Fruit fly (Drosophila melanogaster) whole organism, embryonic: ENCODE data around the gene MRG15.

ENCODE experiments used
- Aef1 ChIP-seq: fragments of 200-800 bp; sonication (Bioruptor generic); IDR thresholded peaks from 3 replicates; pipeline ENCODE4 v1.3.6; 2022; ENCODE audit warnings: missing biosample characterization, missing genetic modification characterization
- Atf6 ChIP-seq: fragments of 200-800 bp; sonication (Bioruptor generic); IDR thresholded peaks from 2 replicates; pipeline ENCODE4 v1.3.6; 2022; ENCODE audit warnings: missing biosample characterization, missing genetic modification characterization
- C15 ChIP-seq: fragments of 200-800 bp; sonication (Bioruptor generic); IDR thresholded peaks from 3 replicates; pipeline ENCODE4 v1.3.6; 2022; ENCODE audit warnings: missing biosample characterization, missing genetic modification characterization
- CG12071 ChIP-seq: fragments of 200-800 bp; sonication (Bioruptor generic); optimal IDR thresholded peaks from 3 replicates; lab custom pipeline; 2018; ENCODE audit warnings: missing biosample characterization, mild to moderate bottlenecking, missing genetic modification characterization
- CG12155 ChIP-seq: fragments of 200-800 bp; sonication (Bioruptor generic); optimal IDR thresholded peaks from 3 replicates; lab custom pipeline; 2016; ENCODE audit warnings: missing biosample characterization, missing genetic modification characterization
- CG12942 ChIP-seq: fragments of 200-800 bp; sonication (Bioruptor generic); optimal IDR thresholded peaks from 3 replicates; lab custom pipeline; 2016; ENCODE audit warnings: missing biosample characterization, missing genetic modification characterization
- CG14710 ChIP-seq: fragments of 200-800 bp; sonication (Bioruptor generic); optimal IDR thresholded peaks from 3 replicates; lab custom pipeline; 2019; ENCODE audit warnings: missing biosample characterization, mild to moderate bottlenecking, missing genetic modification characterization, moderate library complexity
- CG17361 ChIP-seq: fragments of 200-800 bp; sonication (Bioruptor generic); IDR thresholded peaks from 3 replicates; pipeline ENCODE4 v1.3.6; 2022; ENCODE audit warnings: missing biosample characterization, missing genetic modification characterization
- CG32767 ChIP-seq: fragments of 200-800 bp; sonication (Bioruptor generic); IDR thresholded peaks from 2 replicates; pipeline ENCODE4 v1.3.6; 2022; ENCODE audit warnings: missing biosample characterization, missing genetic modification characterization
- CG32772 ChIP-seq: fragments of 200-800 bp; sonication (Bioruptor generic); IDR thresholded peaks from 2 replicates; pipeline ENCODE4 v1.3.6; 2022; ENCODE audit warnings: missing biosample characterization, missing genetic modification characterization
- CG3838 ChIP-seq: fragments of 200-800 bp; sonication (Bioruptor generic); optimal IDR thresholded peaks from 3 replicates; lab custom pipeline; 2016; ENCODE audit warnings: missing biosample characterization, missing genetic modification characterization
- CG4282 ChIP-seq: fragments of 200-800 bp; sonication (Bioruptor generic); optimal IDR thresholded peaks from 2 replicates; lab custom pipeline; 2016; ENCODE audit warnings: missing biosample characterization, missing genetic modification characterization
- CG4360 ChIP-seq: fragments of 200-800 bp; sonication (Bioruptor generic); IDR thresholded peaks from 2 replicates; pipeline ENCODE4 v1.3.6; 2022; ENCODE audit warnings: missing biosample characterization, missing genetic modification characterization
- CG7357 ChIP-seq: fragments of 200-800 bp; sonication (Bioruptor generic); IDR thresholded peaks from 3 replicates; pipeline ENCODE4 v1.3.6; 2022; ENCODE audit warnings: missing biosample characterization, missing genetic modification characterization
- CG7372 ChIP-seq: fragments of 200-800 bp; sonication (Bioruptor generic); IDR thresholded peaks from 2 replicates; pipeline ENCODE4 v1.3.6; 2022; ENCODE audit warnings: missing biosample characterization, missing genetic modification characterization
- CG7745 ChIP-seq: fragments of 200-800 bp; sonication (Bioruptor generic); optimal IDR thresholded peaks from 2 replicates; lab custom pipeline; 2018; ENCODE audit warnings: missing biosample characterization, mild to moderate bottlenecking, missing genetic modification characterization, moderate library complexity
- CG8281 ChIP-seq: fragments of 200-800 bp; sonication (Bioruptor generic); optimal IDR thresholded peaks from 2 replicates; lab custom pipeline; 2018; ENCODE audit warnings: missing biosample characterization, mild to moderate bottlenecking, missing genetic modification characterization, moderate library complexity
- Dek ChIP-seq: fragments of 200-800 bp; sonication (Bioruptor generic); optimal IDR thresholded peaks from 3 replicates; lab custom pipeline; 2019; ENCODE audit warnings: missing biosample characterization, mild to moderate bottlenecking, missing genetic modification characterization, moderate library complexity
- Dll ChIP-seq: fragments of 200-800 bp; sonication (Bioruptor generic); IDR thresholded peaks from 4 replicates; pipeline ENCODE4 v1.3.6; 2022; ENCODE audit warnings: missing biosample characterization, missing genetic modification characterization; ENCODE audit not compliant: partially characterized antibody
- Dp ChIP-seq: fragments of 200-800 bp; sonication (Bioruptor generic); optimal IDR thresholded peaks from 2 replicates; lab custom pipeline; 2018; ENCODE audit warnings: missing biosample characterization, mild to moderate bottlenecking, missing genetic modification characterization, moderate library complexity
- Drgx ChIP-seq: fragments of 200-800 bp; sonication (Bioruptor generic); IDR thresholded peaks from 2 replicates; pipeline ENCODE4 v1.3.6; 2022; ENCODE audit warnings: missing biosample characterization, missing genetic modification characterization
- H15 ChIP-seq: fragments of 200-800 bp; sonication (Bioruptor generic); IDR thresholded peaks from 3 replicates; pipeline ENCODE4 v1.3.6; 2022; ENCODE audit warnings: missing biosample characterization, missing genetic modification characterization
- MTF-1 ChIP-seq: fragments of 200-800 bp; sonication (Bioruptor generic); optimal IDR thresholded peaks from 2 replicates; lab custom pipeline; 2018; ENCODE audit warnings: missing biosample characterization, mild to moderate bottlenecking, missing genetic modification characterization, borderline replicate concordance
- Mad ChIP-seq: fragments of 200-800 bp; sonication (Bioruptor generic); optimal IDR thresholded peaks from 2 replicates; lab custom pipeline; 2016; ENCODE audit warnings: missing biosample characterization, missing genetic modification characterization
- Mes4 ChIP-seq: fragments of 200-800 bp; sonication (Bioruptor generic); optimal IDR thresholded peaks from 2 replicates; lab custom pipeline; 2016; ENCODE audit warnings: missing biosample characterization, missing genetic modification characterization
- Poxn ChIP-seq: fragments of 200-800 bp; sonication (Bioruptor generic); IDR thresholded peaks from 2 replicates; pipeline ENCODE4 v1.3.6; 2022; ENCODE audit warnings: missing biosample characterization, missing genetic modification characterization
- Sin3A ChIP-seq: fragments of >200 bp; optimal IDR thresholded peaks from 2 replicates; lab custom pipeline; 2018
- TFAM ChIP-seq: fragments of 200-800 bp; sonication (Bioruptor generic); optimal IDR thresholded peaks from 2 replicates; lab custom pipeline; 2017; ENCODE audit warnings: missing biosample characterization, missing genetic modification characterization, inconsistent platforms
- Trl ChIP-seq, 3 experiments: fragments of >200 bp in 2 of 3; fragments of 200-800 bp in 1 of 3; sonication (Bioruptor generic) in 1 of 3; optimal IDR thresholded peaks; 2 replicates in 1 of 3; 3 replicates in 2 of 3; lab custom pipeline; 2016 to 2017; ENCODE audit warnings: missing biosample characterization in 1 of 3, missing genetic modification characterization in 1 of 3
- al ChIP-seq: fragments of 200-800 bp; sonication (Bioruptor generic); IDR thresholded peaks from 2 replicates; pipeline ENCODE4 v1.3.6; 2022; ENCODE audit warnings: missing biosample characterization, missing genetic modification characterization
- bbx ChIP-seq: fragments of 200-800 bp; sonication (Bioruptor generic); IDR thresholded peaks from 2 replicates; pipeline ENCODE4 v1.3.6; 2022; ENCODE audit warnings: missing biosample characterization, missing genetic modification characterization; ENCODE audit not compliant: partially characterized antibody
- bsh ChIP-seq, 2 experiments: fragments of 200-800 bp; sonication (Bioruptor generic); optimal IDR thresholded peaks; 2 replicates each; lab custom pipeline; 2017 to 2018; ENCODE audit warnings: mild to moderate bottlenecking in 2 of 2, missing biosample characterization in 2 of 2, missing genetic modification characterization in 2 of 2, moderate library complexity in 1 of 2
- cas ChIP-seq: fragments of 200-800 bp; sonication (Bioruptor generic); IDR thresholded peaks from 2 replicates; pipeline ENCODE4 v1.3.6; 2022; ENCODE audit warnings: missing biosample characterization, missing genetic modification characterization
- chn ChIP-seq: fragments of 200-800 bp; sonication (Bioruptor generic); optimal IDR thresholded peaks from 2 replicates; lab custom pipeline; 2016; ENCODE audit warnings: missing biosample characterization, missing genetic modification characterization
- danr ChIP-seq: fragments of 200-800 bp; sonication (Bioruptor generic); IDR thresholded peaks from 2 replicates; pipeline ENCODE4 v1.3.6; 2022; ENCODE audit warnings: missing biosample characterization, missing genetic modification characterization
- dimm ChIP-seq: fragments of 200-800 bp; sonication (Bioruptor generic); IDR thresholded peaks from 2 replicates; pipeline ENCODE4 v1.3.6; 2022; ENCODE audit warnings: missing biosample characterization, missing genetic modification characterization
- fd64A ChIP-seq: fragments of 200-800 bp; sonication (Bioruptor generic); optimal IDR thresholded peaks from 3 replicates; lab custom pipeline; 2018; ENCODE audit warnings: missing biosample characterization, mild to moderate bottlenecking, missing genetic modification characterization
- gsb ChIP-seq: fragments of 200-800 bp; sonication (Bioruptor generic); IDR thresholded peaks from 2 replicates; pipeline ENCODE4 v1.3.6; 2022; ENCODE audit warnings: missing biosample characterization, missing genetic modification characterization
- lmd ChIP-seq: fragments of 200-800 bp; sonication (Bioruptor generic); IDR thresholded peaks from 2 replicates; pipeline ENCODE4 v1.3.6; 2022; ENCODE audit warnings: missing biosample characterization, missing genetic modification characterization
- maf-S ChIP-seq: fragments of 200-800 bp; sonication (Bioruptor generic); optimal IDR thresholded peaks from 2 replicates; lab custom pipeline; 2016; ENCODE audit warnings: missing biosample characterization, missing genetic modification characterization
- nerfin-2 ChIP-seq: fragments of 200-800 bp; sonication (Bioruptor generic); IDR thresholded peaks from 2 replicates; pipeline ENCODE4 v1.3.6; 2022; ENCODE audit warnings: missing biosample characterization, missing genetic modification characterization; ENCODE audit not compliant: partially characterized antibody
- otp ChIP-seq: fragments of 200-800 bp; sonication (Bioruptor generic); IDR thresholded peaks from 3 replicates; pipeline ENCODE4, ENCODE4 v1.3.6; 2022; ENCODE audit warnings: missing biosample characterization, missing genetic modification characterization
- pnt ChIP-seq: fragments of 200-800 bp; sonication (Bioruptor generic); optimal IDR thresholded peaks from 3 replicates; lab custom pipeline; 2016; ENCODE audit warnings: missing biosample characterization, missing genetic modification characterization
- row ChIP-seq: fragments of 200-800 bp; sonication (Bioruptor generic); IDR thresholded peaks from 3 replicates; pipeline ENCODE4 v1.3.6; 2022; ENCODE audit warnings: missing biosample characterization, missing genetic modification characterization
- scrt ChIP-seq: fragments of 200-800 bp; sonication (Bioruptor generic); optimal IDR thresholded peaks from 2 replicates; lab custom pipeline; 2018; ENCODE audit warnings: missing biosample characterization, mild to moderate bottlenecking, missing genetic modification characterization, moderate library complexity
- shn ChIP-seq: fragments of 200-800 bp; sonication (Bioruptor generic); optimal IDR thresholded peaks from 3 replicates; lab custom pipeline; 2016; ENCODE audit warnings: missing biosample characterization, missing genetic modification characterization
- sug ChIP-seq: fragments of 200-800 bp; optimal IDR thresholded peaks from 2 replicates; lab custom pipeline; 2019; ENCODE audit warnings: missing biosample characterization, mild to moderate bottlenecking, missing genetic modification characterization, moderate library complexity
- ttk ChIP-seq: fragments of 200-800 bp; sonication (Bioruptor generic); IDR thresholded peaks from 2 replicates; pipeline ENCODE4 v2.1.2; 2022; ENCODE audit warnings: missing biosample characterization, missing genetic modification characterization
- zen2 ChIP-seq: fragments of 200-800 bp; sonication (Bioruptor generic); IDR thresholded peaks from 3 replicates; pipeline ENCODE4 v1.3.6; 2022; ENCODE audit warnings: missing biosample characterization, missing genetic modification characterization; ENCODE audit not compliant: partially characterized antibody

Gene MRG15

DNA sequence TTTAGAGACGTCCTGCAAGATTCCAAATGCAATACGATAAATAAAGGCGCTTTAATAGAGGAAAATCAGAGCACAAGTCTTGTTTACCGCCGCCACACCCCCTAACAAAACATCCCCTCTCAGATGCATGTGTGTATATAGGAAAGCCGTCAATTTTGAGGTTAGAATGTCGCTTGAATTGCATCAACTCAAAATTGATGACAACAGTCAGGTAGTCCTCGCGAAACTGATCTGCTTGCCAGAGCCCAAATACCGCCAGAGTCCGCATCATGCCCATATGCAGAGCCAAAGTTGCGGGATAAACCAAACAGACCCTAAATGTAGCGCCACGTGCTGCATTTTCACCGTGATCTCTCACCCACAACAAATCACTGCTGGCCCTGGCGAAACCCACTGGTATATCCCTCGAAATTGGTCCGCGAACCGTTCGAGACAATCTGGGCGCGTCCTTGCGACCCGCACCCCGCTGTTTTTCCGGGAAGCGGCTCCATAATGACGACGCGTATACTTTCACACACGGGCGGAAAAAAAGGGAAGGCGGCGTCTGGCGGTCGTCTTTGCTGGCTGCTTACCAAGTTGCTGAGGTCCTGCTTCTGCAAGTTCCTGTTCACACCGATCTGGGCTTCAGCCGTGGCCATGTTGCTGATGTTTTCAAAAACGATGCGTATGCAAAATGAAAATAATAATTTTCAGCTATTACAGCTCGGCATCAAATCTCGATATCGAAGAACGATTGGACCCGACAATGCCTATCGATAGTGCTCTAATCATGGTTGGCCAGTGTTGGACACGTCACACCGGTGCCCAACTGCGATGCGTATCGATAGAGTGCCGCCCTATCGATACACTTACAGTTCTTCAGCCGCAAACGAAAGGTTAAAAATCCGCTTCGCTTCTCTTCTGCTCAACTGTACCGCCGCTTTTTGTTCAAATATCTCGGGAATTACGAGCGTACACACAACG lies 14.9 kb downstream of the MRG15 start, which contains the start of the genes eIF2gamma and Set (continued):
- TF ChIP-seq CG17361 (GFP tag; lab: Robert Waterston, UW) (no peak), C15 (GFP tag; lab: Robert Waterston, UW) (no peak), MTF-1 (GFP tag; lab: Kevin White, UChicago) (no peak), Trl (optimal IDR thresholded peaks at IDR 0.05; lab: Kevin White, UChicago) (no peak), Trl (GFP tag; optimal IDR thresholded peaks at IDR 0.05; lab: Kevin White, UChicago) (peak; percentile 40), dimm (GFP tag; lab: Robert Waterston, UW) (no peak), CG8281 (tag; lab: Kevin White, UChicago) (no peak), nerfin-2 (GFP tag; lab: Robert Waterston, UW) (peak; percentile 98), CG3838 (GFP tag; lab: Kevin White, UChicago) (no peak), Dll (GFP tag; lab: Robert Waterston, UW) (peak; percentile 91), CG7745 (tag; lab: Kevin White, UChicago) (no peak), TFAM (GFP tag; lab: Kevin White, UChicago) (no peak), Atf6 (GFP tag; lab: Robert Waterston, UW) (0 out of 2 replicates have a peak, but pooled peaks have one; percentile 42), Aef1 (GFP tag; lab: Robert Waterston, UW) (no peak), shn (GFP tag; lab: Kevin White, UChicago) (no peak), H15 (GFP tag; lab: Robert Waterston, UW) (no peak; the same call in 2 of the 3 replicates), gsb (GFP tag; lab: Robert Waterston, UW) (no peak), Mes4 (GFP tag; lab: Kevin White, UChicago) (no peak), CG4282 (GFP tag; lab: Kevin White, UChicago) (no peak), scrt (GFP tag; lab: Kevin White, UChicago) (no peak), Drgx (GFP tag; lab: Robert Waterston, UW) (no peak), cas (GFP tag; lab: Robert Waterston, UW) (0 out of 2 replicates have a peak, but pooled peaks have one; percentile 29), Sin3A (peak; percentile 67), sug (tag; lab: Kevin White, UChicago) (no peak), row (GFP tag; lab: Robert Waterston, UW) (peak; percentile 45; the same call in 2 of the 3 replicates), al (GFP tag; lab: Robert Waterston, UW) (peak; percentile 45), lmd (peak; percentile 16; the same call in 1 of the 2 replicates), CG7357 (GFP tag; lab: Robert Waterston, UW) (no peak), CG7372 (GFP tag; lab: Robert Waterston, UW) (no peak), Dek (tag; lab: Kevin White, UChicago) (no peak), chn (GFP tag; lab: Kevin White, UChicago) (no peak), CG12942 (GFP tag; lab: Kevin White, UChicago) (no peak), otp (GFP tag; lab: Robert Waterston, UW) (0 out of 3 replicates have a peak, but pooled peaks have one; percentile 26), CG14710 (tag; lab: Kevin White, UChicago) (peak; percentile 58), ttk (no peak; the same call in 1 of the 2 replicates), Poxn (no peak), CG12071 (GFP tag; lab: Kevin White, UChicago) (no peak), CG32767 (GFP tag; lab: Robert Waterston, UW) (0 out of 2 replicates have a peak, but pooled peaks have one; percentile 44), pnt (GFP tag; lab: Kevin White, UChicago) (no peak), Mad (GFP tag; lab: Kevin White, UChicago) (no peak), CG32772 (GFP tag; lab: Robert Waterston, UW) (no peak), maf-S (GFP tag; lab: Kevin White, UChicago) (peak; percentile 17), Dp (peak; percentile 69), zen2 (GFP tag; lab: Robert Waterston, UW) (peak; percentile 98), fd64A (no peak), CG12155 (GFP tag; lab: Kevin White, UChicago) (peak; percentile 30), danr (GFP tag; lab: Robert Waterston, UW) (no peak), bbx (GFP tag; lab: Robert Waterston, UW) (peak; percentile 99), bsh (GFP tag; optimal IDR thresholded peaks at IDR 0.05; lab: Kevin White, UChicago) (no peak), CG4360 (GFP tag; lab: Robert Waterston, UW) (no peak)
